Worm (Caenorhabditis elegans) whole organism, L4 larva: ENCODE data around the gene nas-8.

Experiments used
- T26A8.4 ChIP-seq: fragments of 200-800 bp; sonication (Bioruptor generic); IDR thresholded peaks from 2 replicates; pipeline ENCODE4 v1.3.6; 2022; ENCODE audit warnings: missing genetic modification characterization, missing compliant biosample characterization
- Y5F2A.4 ChIP-seq: fragments of 200-800 bp; sonication (Bioruptor generic); optimal IDR thresholded peaks from 2 replicates; lab custom pipeline; 2018; ENCODE audit warnings: mild to moderate bottlenecking, missing genetic modification characterization, missing compliant biosample characterization
- aha-1 ChIP-seq: fragments of 150-350 bp; peaks from one replicate; lab custom pipeline; 2014; ENCODE audit warnings: missing biosample characterization, missing genetic modification characterization
- ceh-20 ChIP-seq: fragments of 200-800 bp; sonication (Bioruptor generic); IDR thresholded peaks from 2 replicates; pipeline ENCODE4 v1.3.6; 2022; ENCODE audit warnings: missing genetic modification reagents, missing genetic modification characterization, missing compliant biosample characterization
- ceh-32 ChIP-seq: sonication (generic microtip); optimal IDR thresholded peaks from 2 replicates; lab custom pipeline; 2016; ENCODE audit warnings: mild to moderate bottlenecking, missing genetic modification characterization, missing compliant biosample characterization; ENCODE audit not compliant: poor library complexity
- cey-2 ChIP-seq: sonication (generic microtip); optimal IDR thresholded peaks from 3 replicates; lab custom pipeline; 2017; ENCODE audit warnings: missing genetic modification characterization, mild to moderate bottlenecking, missing compliant biosample characterization, antibody characterized with exemption, borderline replicate concordance; ENCODE audit not compliant: insufficient read depth
- daf-12 ChIP-seq: fragments of 150-350 bp; optimal IDR thresholded peaks from 2 replicates; lab custom pipeline; 2014; ENCODE audit warnings: missing biosample characterization, missing genetic modification reagents, missing genetic modification characterization
- duxl-1 ChIP-seq: sonication (generic microtip); optimal IDR thresholded peaks from 2 replicates; lab custom pipeline; 2016; ENCODE audit warnings: mild to moderate bottlenecking, missing genetic modification characterization, moderate library complexity, missing compliant biosample characterization; ENCODE audit not compliant: poor library complexity
- fkh-10 ChIP-seq: fragments of 150-350 bp; optimal IDR thresholded peaks from 2 replicates; lab custom pipeline; 2014; ENCODE audit warnings: missing biosample characterization, missing genetic modification reagents, missing genetic modification characterization
- fos-1 ChIP-seq: fragments of 150-350 bp; optimal IDR thresholded peaks from 2 replicates; lab custom pipeline; 2014; ENCODE audit warnings: missing biosample characterization, missing genetic modification characterization
- gei-8 ChIP-seq: fragments of 200-800 bp; sonication (Bioruptor generic); optimal IDR thresholded peaks from 2 replicates; lab custom pipeline; 2018; ENCODE audit warnings: mild to moderate bottlenecking, missing genetic modification characterization, missing compliant biosample characterization
- hlh-11 ChIP-seq: fragments of 200-800 bp; sonication (Bioruptor generic); optimal IDR thresholded peaks from 2 replicates; lab custom pipeline; 2018; ENCODE audit warnings: mild to moderate bottlenecking, missing genetic modification characterization, missing compliant biosample characterization
- hlh-30 ChIP-seq: sonication (generic microtip); optimal IDR thresholded peaks from 2 replicates; lab custom pipeline; 2017; ENCODE audit warnings: antibody characterized with exemption, mild to moderate bottlenecking, missing genetic modification characterization, missing compliant biosample characterization; ENCODE audit not compliant: insufficient read depth
- hmg-1.1 ChIP-seq: fragments of 200-800 bp; sonication (Bioruptor generic); IDR thresholded peaks from 2 replicates; pipeline ENCODE4 v1.3.6; 2022; ENCODE audit warnings: missing genetic modification reagents, missing genetic modification characterization, missing compliant biosample characterization
- jun-1 ChIP-seq: fragments of 150-350 bp; optimal IDR thresholded peaks from 2 replicates; lab custom pipeline; 2014; ENCODE audit warnings: missing biosample characterization, missing genetic modification reagents, missing genetic modification characterization
- lin-39 ChIP-seq: fragments of 150-350 bp; optimal IDR thresholded peaks from 2 replicates; lab custom pipeline; 2014; ENCODE audit warnings: missing biosample characterization, missing genetic modification reagents, missing genetic modification characterization
- lir-3 ChIP-seq: sonication (generic microtip); optimal IDR thresholded peaks from 2 replicates; lab custom pipeline; 2016; ENCODE audit warnings: mild to moderate bottlenecking, missing genetic modification characterization, missing compliant biosample characterization
- madf-9 ChIP-seq: fragments of 200-800 bp; sonication (Bioruptor generic); conservative IDR thresholded peaks from 2 replicates; pipeline ENCODE4 v1.3.6; 2022; ENCODE audit warnings: missing genetic modification reagents, missing genetic modification characterization, missing compliant biosample characterization
- mep-1 ChIP-seq: fragments of 150-350 bp; sonication (generic microtip); optimal IDR thresholded peaks from 3 replicates; lab custom pipeline; 2014; ENCODE audit warnings: missing biosample characterization, missing genetic modification characterization
- mxl-2 ChIP-seq: fragments of 200-800 bp; sonication (Bioruptor generic); conservative IDR thresholded peaks from 2 replicates; pipeline ENCODE4 v1.3.6; 2022; ENCODE audit warnings: missing genetic modification reagents, missing genetic modification characterization, missing compliant biosample characterization
- nhr-11 ChIP-seq: fragments of 150-350 bp; optimal IDR thresholded peaks from 2 replicates; lab custom pipeline; 2014; ENCODE audit warnings: missing biosample characterization, missing genetic modification characterization
- nhr-25 ChIP-seq: sonication (generic microtip); optimal IDR thresholded peaks from 2 replicates; lab custom pipeline; 2017; ENCODE audit warnings: missing genetic modification characterization, mild to moderate bottlenecking, missing compliant biosample characterization, antibody characterized with exemption, moderate library complexity, borderline replicate concordance; ENCODE audit not compliant: insufficient read depth
- nhr-42 ChIP-seq: fragments of 200-800 bp; sonication (Bioruptor generic); IDR thresholded peaks from 2 replicates; pipeline ENCODE4 v1.3.6; 2022; ENCODE audit warnings: missing genetic modification characterization, missing compliant biosample characterization
- nhr-6 ChIP-seq: fragments of 150-350 bp; optimal IDR thresholded peaks from 2 replicates; lab custom pipeline; 2014; ENCODE audit warnings: missing biosample characterization, missing genetic modification characterization
- nhr-77 ChIP-seq: fragments of 150-350 bp; optimal IDR thresholded peaks from 2 replicates; lab custom pipeline; 2014; ENCODE audit warnings: missing biosample characterization, missing genetic modification characterization
- spr-3 ChIP-seq: fragments of 200-800 bp; sonication (Bioruptor generic); optimal IDR thresholded peaks from 2 replicates; lab custom pipeline; 2018; ENCODE audit warnings: mild to moderate bottlenecking, missing genetic modification characterization, missing compliant biosample characterization
- tag-97 ChIP-seq: fragments of 200-800 bp; sonication (Bioruptor generic); IDR thresholded peaks from 2 replicates; pipeline ENCODE4 v1.3.6; 2022; ENCODE audit warnings: missing genetic modification characterization, missing compliant biosample characterization
- unc-130 ChIP-seq: sonication (generic microtip); optimal IDR thresholded peaks from 2 replicates; lab custom pipeline; 2016; ENCODE audit warnings: missing genetic modification reagents, missing genetic modification characterization, missing compliant biosample characterization
- unc-39 ChIP-seq: sonication (generic microtip); optimal IDR thresholded peaks from 2 replicates; lab custom pipeline; 2017; ENCODE audit warnings: missing biosample characterization, missing genetic modification characterization
- unc-62 ChIP-seq, 3 experiments: fragments of 150-350 bp in 1 of 3; sonication (generic microtip); optimal IDR thresholded peaks in 2 of 3; peaks in 1 of 3; 1 replicate in 1 of 3; 2 replicates in 2 of 3; lab custom pipeline; 2014 to 2017; ENCODE audit warnings: missing biosample characterization in 3 of 3, missing genetic modification characterization in 3 of 3, missing genetic modification reagents in 3 of 3, missing genotype in 1 of 3
- zfp-2 ChIP-seq: sonication (generic microtip); optimal IDR thresholded peaks from 2 replicates; lab custom pipeline; 2016; ENCODE audit warnings: mild to moderate bottlenecking, missing genetic modification characterization, missing compliant biosample characterization
- zfp-3 ChIP-seq: fragments of 200-800 bp; sonication (Bioruptor generic); conservative IDR thresholded peaks from 2 replicates; pipeline ENCODE4 v1.3.6; 2022; ENCODE audit warnings: missing genetic modification reagents, missing genetic modification characterization, missing compliant biosample characterization
- zip-11 ChIP-seq: fragments of 200-800 bp; sonication (Bioruptor generic); IDR thresholded peaks from 2 replicates; pipeline ENCODE4 v1.3.6; 2022; ENCODE audit warnings: missing genetic modification characterization, missing compliant biosample characterization
- zip-2 ChIP-seq: fragments of 150-350 bp; optimal IDR thresholded peaks from 2 replicates; lab custom pipeline; 2014; ENCODE audit warnings: missing biosample characterization, missing genetic modification characterization

Gene nas-8

DNA sequence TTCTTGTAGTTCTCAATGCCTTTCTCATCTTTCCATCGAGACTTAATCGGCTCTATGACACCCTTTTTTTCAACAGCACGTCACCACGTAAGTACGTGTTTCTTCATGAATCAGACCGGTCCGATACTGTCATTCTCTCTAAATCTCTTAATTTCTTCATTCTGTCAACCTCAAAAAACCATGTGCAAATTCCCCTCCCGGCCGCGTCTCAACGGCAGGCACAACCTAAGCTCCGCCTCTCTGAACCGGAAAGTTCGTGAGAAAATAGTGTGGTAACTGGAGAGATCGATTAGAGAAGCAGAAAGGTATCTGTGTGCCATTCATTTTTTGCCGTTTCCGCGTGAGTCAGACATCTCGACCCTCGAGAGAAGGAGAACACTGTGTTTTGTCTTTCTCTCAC is at the start of gene nas-8:
TSS of gene nas-8 (plus strand) at position 301 of the 400 bp plus-strand sequence.
- TF ChIP-seq zfp-3 (GFP tag; lab: Robert Waterston, UW) (no peak), duxl-1 (no peak), cey-2 (no peak), ceh-32 (no peak), Y5F2A.4 (no peak), nhr-77 (no peak), hmg-1.1 (no peak), gei-8 (GFP tag; lab: Kevin White, UChicago) (no peak), zip-11 (no peak), tag-97 (GFP tag; lab: Robert Waterston, UW) (no peak), spr-3 (no peak), aha-1 (no peak), mep-1 (tag; lab: Kevin White, UChicago) (no peak), lir-3 (no peak), T26A8.4 (no peak), hlh-30 (tag; lab: Kevin White, UChicago) (no peak), nhr-42 (GFP tag; lab: Robert Waterston, UW) (no peak), zip-2 (tag; lab: Kevin White, UChicago) (no peak)

DNA sequence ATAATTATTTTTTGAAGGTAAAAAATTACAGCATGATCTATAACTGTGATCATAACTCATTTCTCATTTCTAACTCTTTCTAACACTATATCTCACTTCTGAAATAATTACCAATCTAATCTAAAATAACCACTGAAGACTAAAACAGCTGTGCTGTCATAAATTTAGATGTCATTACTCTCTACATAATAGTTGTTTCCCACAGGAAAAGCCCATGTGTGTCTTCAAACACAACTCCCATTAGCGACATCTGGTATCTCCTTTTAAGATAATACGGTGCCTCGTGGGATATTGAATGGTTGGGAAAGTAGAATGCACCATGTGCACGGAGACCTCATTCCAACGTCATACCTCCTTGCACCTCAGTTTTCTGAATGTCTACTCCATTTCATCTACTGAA is 49.7 kb upstream of the nas-8 start, which contains the start of gene Y43B11AL.1:
TSS of gene Y43B11AL.1 (plus strand) at position 301 of the 400 bp plus-strand sequence.
- no peak for TF ChIP-seq lin-39
- no peak for TF ChIP-seq nhr-11 (tag; lab: Kevin White, UChicago)
- TF ChIP-seq fos-1 (tag; lab: Kevin White, UChicago), result no peak
- no peak for TF ChIP-seq mxl-2 (GFP tag; lab: Robert Waterston, UW)
- TF ChIP-seq hlh-11 (tag; lab: Kevin White, UChicago), result no peak
- TF ChIP-seq nhr-6 (tag; lab: Kevin White, UChicago), result no peak
- no peak for TF ChIP-seq madf-9 (GFP tag; lab: Robert Waterston, UW)
- TF ChIP-seq ceh-20 (GFP tag; lab: Robert Waterston, UW), result no peak
- TF ChIP-seq, all 104 proteins: peak for 0

DNA sequence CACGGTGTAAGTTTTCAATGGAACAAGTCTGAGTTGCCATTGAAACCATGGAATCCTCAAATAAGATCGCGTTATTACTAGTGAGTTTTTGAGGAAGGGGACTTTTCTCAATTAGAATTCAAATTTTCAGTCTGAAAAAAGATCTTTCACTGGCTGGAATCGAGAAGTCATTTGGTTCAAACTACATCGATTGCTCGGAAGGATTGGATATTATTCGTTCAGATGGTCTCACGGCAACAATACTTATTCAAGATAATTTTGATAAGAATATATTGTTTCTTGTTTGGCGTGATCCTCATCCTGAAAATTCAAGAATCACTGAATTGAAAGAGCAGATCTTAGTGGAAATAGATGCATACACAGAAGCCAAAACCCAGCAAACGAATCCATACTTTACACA is 47.3 kb upstream of the nas-8 start:
- no peak for TF ChIP-seq jun-1 (tag; lab: Kevin White, UChicago)
- peak in 1 of 2 experiments; percentile 93 for TF ChIP-seq unc-62 (GFP tag; optimal IDR thresholded peaks at IDR 0.05 in 1 of 2; lab: Kevin White, UChicago)
- no peak for TF ChIP-seq unc-62 (tag; optimal IDR thresholded peaks at IDR 0.05; lab: Kevin White, UChicago)

DNA sequence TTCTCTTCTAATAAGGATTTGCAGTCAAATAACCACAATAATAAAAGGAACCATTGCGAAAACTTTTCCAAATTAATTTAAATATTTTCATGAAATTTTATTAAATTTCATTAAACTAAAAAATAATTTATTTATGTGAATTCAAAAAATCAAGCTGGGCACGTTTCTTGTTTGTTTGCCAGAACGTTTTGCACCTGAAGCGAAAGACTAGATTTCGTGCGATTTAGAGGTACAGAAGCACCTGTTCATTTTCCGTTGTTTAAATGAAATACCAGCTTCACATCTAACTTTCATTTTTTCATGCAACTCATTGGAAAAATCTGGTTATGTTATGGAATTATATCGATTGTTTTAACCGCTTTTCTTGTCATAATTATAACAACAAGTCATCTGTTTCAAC is 42.6 kb upstream of the nas-8 start, which contains the start of gene srg-48:
TSS of gene srg-48 (plus strand) at position 301 of the 400 bp plus-strand sequence.
- TF ChIP-seq nhr-25 (tag; lab: Kevin White, UChicago), result no peak
- TF ChIP-seq zfp-2 (tag; lab: Kevin White, UChicago), result no peak
- TF ChIP-seq daf-12 (tag; lab: Kevin White, UChicago), result no peak
- no peak for TF ChIP-seq hmg-1.1
- no peak for TF ChIP-seq unc-39
- TF ChIP-seq lin-39, result no peak
- no peak for TF ChIP-seq fkh-10
- no peak for TF ChIP-seq nhr-42 (GFP tag; lab: Robert Waterston, UW)
- no peak for TF ChIP-seq unc-130 (GFP tag; lab: Kevin White, UChicago)
- no peak for TF ChIP-seq nhr-6 (tag; lab: Kevin White, UChicago)

DNA sequence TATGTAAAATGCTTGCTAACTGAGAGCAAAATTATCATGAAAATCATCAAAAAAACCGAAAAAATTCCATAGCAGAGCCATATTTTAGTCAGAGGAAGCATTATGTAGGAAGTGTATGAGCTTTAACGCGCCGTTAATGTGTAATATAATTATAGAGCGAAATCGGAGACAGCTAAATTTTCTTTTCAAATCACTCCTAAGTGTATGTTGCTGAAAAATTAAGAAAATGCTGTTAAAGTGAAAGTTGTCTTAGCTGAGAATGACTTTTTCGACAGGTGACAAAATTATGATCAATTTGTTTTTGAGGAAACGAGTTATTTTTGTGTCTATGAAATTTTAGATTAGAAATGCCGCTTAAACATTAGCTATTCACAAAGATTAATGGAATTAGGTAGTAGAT is 39.6 kb upstream of the nas-8 start, which contains the start of gene srg-50:
TSS of gene srg-50 (minus strand) at position 101 of the 400 bp plus-strand sequence.
- peak; percentile 33 for TF ChIP-seq aha-1
- TF ChIP-seq mxl-2 (GFP tag; lab: Robert Waterston, UW), result no peak
